Worm (Caenorhabditis elegans) whole organism, early embryonic: ENCODE measurements around the gene srv-14.

ENCODE experiments used
- B0310.2 ChIP-seq: sonication (generic microtip); optimal IDR thresholded peaks from 2 replicates; lab custom pipeline; 2016; ENCODE audit warnings: mild to moderate bottlenecking, missing genetic modification characterization, missing compliant biosample characterization
- F13C5.2 ChIP-seq: sonication (generic microtip); optimal IDR thresholded peaks from 2 replicates; lab custom pipeline; 2017; ENCODE audit warnings: mild to moderate bottlenecking, missing genetic modification characterization, inconsistent platforms, missing compliant biosample characterization
- aly-1 ChIP-seq: sonication (generic microtip); optimal IDR thresholded peaks from 2 replicates; lab custom pipeline; 2016; ENCODE audit warnings: missing genetic modification characterization, missing compliant biosample characterization
- ama-1 ChIP-seq: fragments of 150-350 bp; optimal IDR thresholded peaks from 2 replicates; lab custom pipeline; 2014
- ceh-13 ChIP-seq: fragments of 200-800 bp; sonication (Bioruptor generic); optimal IDR thresholded peaks from 2 replicates; lab custom pipeline; 2018; ENCODE audit warnings: mild to moderate bottlenecking, missing genetic modification characterization, missing compliant biosample characterization
- ceh-36 ChIP-seq: sonication (generic microtip); optimal IDR thresholded peaks from 2 replicates; lab custom pipeline; 2016; ENCODE audit warnings: missing genetic modification characterization, inconsistent platforms, missing compliant biosample characterization
- ets-7 ChIP-seq: sonication (generic microtip); optimal IDR thresholded peaks from 2 replicates; lab custom pipeline; 2016; ENCODE audit warnings: missing genotype, missing genetic modification characterization, missing compliant biosample characterization
- flt-1 ChIP-seq: fragments of 200-800 bp; sonication (Bioruptor generic); IDR thresholded peaks from 2 replicates; pipeline ENCODE4 v1.3.6; 2022; ENCODE audit warnings: missing genetic modification characterization, missing compliant biosample characterization
- hmbx-1 ChIP-seq: sonication (generic microtip); optimal IDR thresholded peaks from 2 replicates; lab custom pipeline; 2016; ENCODE audit warnings: mild to moderate bottlenecking, missing genetic modification characterization, missing compliant biosample characterization
- hmg-4 ChIP-seq: fragments of 200-800 bp; sonication (Bioruptor generic); optimal IDR thresholded peaks from 2 replicates; lab custom pipeline; 2018; ENCODE audit warnings: mild to moderate bottlenecking, missing genetic modification characterization, missing compliant biosample characterization
- hnd-1 ChIP-seq: sonication (generic microtip); optimal IDR thresholded peaks from 2 replicates; lab custom pipeline; 2016; ENCODE audit warnings: missing genetic modification characterization, missing compliant biosample characterization
- pes-1 ChIP-seq: fragments of 200-800 bp; sonication (Bioruptor generic); IDR thresholded peaks from 2 replicates; pipeline ENCODE4 v1.3.6; 2022; ENCODE audit warnings: missing genetic modification reagents, missing genetic modification characterization, missing compliant biosample characterization
- scrt-1 ChIP-seq: fragments of 200-800 bp; sonication (Bioruptor generic); IDR thresholded peaks from 2 replicates; pipeline ENCODE4 v1.3.6; 2022; ENCODE audit warnings: missing genetic modification characterization, missing compliant biosample characterization
- sea-1 ChIP-seq: fragments of 200-800 bp; sonication (Bioruptor generic); conservative IDR thresholded peaks from 2 replicates; pipeline ENCODE4 v1.3.6; 2022; ENCODE audit warnings: missing genetic modification characterization, missing compliant biosample characterization
- tbx-11 ChIP-seq: fragments of 200-800 bp; sonication (Bioruptor generic); IDR thresholded peaks from 2 replicates; pipeline ENCODE4 v1.3.6; 2022; ENCODE audit warnings: missing genetic modification characterization, missing compliant biosample characterization
- tbx-37 ChIP-seq: fragments of 200-800 bp; sonication (Bioruptor generic); conservative IDR thresholded peaks from 2 replicates; pipeline ENCODE4 v1.3.6; 2022; ENCODE audit warnings: missing genetic modification reagents, missing genetic modification characterization, missing compliant biosample characterization
- tra-4 ChIP-seq: sonication (generic microtip); optimal IDR thresholded peaks from 2 replicates; lab custom pipeline; 2017; ENCODE audit warnings: missing genetic modification characterization, missing compliant biosample characterization

Gene srv-14

DNA sequence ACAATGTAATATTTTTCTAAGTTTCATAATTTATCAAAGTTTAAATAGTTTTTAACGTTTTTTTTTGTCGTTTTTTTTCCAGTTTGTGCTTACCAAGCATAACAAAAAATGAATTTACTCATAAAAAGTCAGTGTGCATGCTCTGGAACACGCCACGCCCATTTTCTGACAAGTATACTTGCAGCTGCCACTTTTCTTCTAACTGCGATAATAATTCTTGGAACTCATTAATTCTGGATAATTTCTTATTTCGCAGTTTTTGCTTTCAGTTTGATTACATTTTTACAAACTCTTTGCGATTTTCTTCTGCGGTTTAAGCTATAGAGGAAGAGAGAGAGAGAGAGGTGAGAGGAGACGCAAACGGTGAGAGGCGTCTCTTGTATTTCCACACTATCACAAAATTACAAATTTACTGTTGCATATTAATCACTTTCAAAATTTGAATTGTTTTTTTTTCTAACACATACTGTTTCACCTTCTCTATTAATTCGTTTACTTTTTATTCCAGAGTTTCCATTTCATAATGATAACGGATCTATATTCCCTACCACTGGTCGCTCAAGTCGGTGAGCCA lies 12.1 kb upstream of the srv-14 start, which contains the start of gene srv-15:
Gene srv-15 (plus strand): TSS at position 524 of the 574 bp plus-strand sequence.
- TF ChIP-seq hnd-1 (tag; lab: Kevin White, UChicago), result no peak
- TF ChIP-seq tra-4 (tag; lab: Kevin White, UChicago), result no peak
- no peak for TF ChIP-seq scrt-1
- no peak for TF ChIP-seq hmbx-1 (tag; lab: Kevin White, UChicago)
- no peak for TF ChIP-seq ceh-36 (tag; lab: Kevin White, UChicago)
- no peak for TF ChIP-seq F13C5.2
- TF ChIP-seq flt-1 (GFP tag; lab: Robert Waterston, UW), result no peak
- no peak for TF ChIP-seq ets-7 (tag; lab: Kevin White, UChicago)
- no peak for TF ChIP-seq hmg-4 (GFP tag; lab: Kevin White, UChicago)
- TF ChIP-seq pes-1 (GFP tag; lab: Robert Waterston, UW), result no peak
- TF ChIP-seq ceh-13 (GFP tag; lab: Kevin White, UChicago), result no peak
- TF ChIP-seq tbx-11 (GFP tag; lab: Robert Waterston, UW), result no peak
- no peak for TF ChIP-seq B0310.2 (tag; lab: Kevin White, UChicago)
- no peak for TF ChIP-seq sea-1 (GFP tag; lab: Robert Waterston, UW)

DNA sequence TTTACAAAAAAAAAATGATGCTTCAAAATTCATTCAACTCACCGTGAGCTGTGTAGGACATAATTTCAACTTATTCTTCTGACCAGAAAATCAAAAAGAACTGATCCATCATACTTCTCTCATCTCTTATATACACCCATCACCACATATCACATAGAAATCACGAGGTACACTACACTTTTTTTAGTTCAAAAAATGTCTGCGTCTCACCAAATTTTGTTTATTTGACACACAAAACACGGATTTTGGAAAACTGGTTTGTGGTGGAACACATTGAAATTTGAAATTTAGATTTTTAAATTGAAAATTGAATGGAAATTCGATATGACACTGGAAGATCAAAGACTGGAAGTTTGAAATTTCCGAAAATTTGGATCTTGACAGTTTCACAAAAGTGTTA lies 7.1 kb upstream of the srv-14 start, which contains the start of gene Y105C5B.5:
Gene Y105C5B.5 (minus strand): TSS at position 103 of the 400 bp plus-strand sequence.
- TF ChIP-seq sea-1 (GFP tag; lab: Robert Waterston, UW) (no peak), ceh-13 (GFP tag; lab: Kevin White, UChicago) (no peak), pes-1 (GFP tag; lab: Robert Waterston, UW) (no peak), ceh-36 (tag; lab: Kevin White, UChicago) (no peak), scrt-1 (no peak), F13C5.2 (no peak), B0310.2 (tag; lab: Kevin White, UChicago) (no peak), tra-4 (tag; lab: Kevin White, UChicago) (no peak), aly-1 (tag; lab: Kevin White, UChicago) (no peak), flt-1 (GFP tag; lab: Robert Waterston, UW) (no peak), tbx-37 (GFP tag; lab: Robert Waterston, UW) (no peak), hnd-1 (tag; lab: Kevin White, UChicago) (no peak), tbx-11 (GFP tag; lab: Robert Waterston, UW) (no peak), hmbx-1 (tag; lab: Kevin White, UChicago) (no peak), ets-7 (tag; lab: Kevin White, UChicago) (no peak), ama-1 (lab: Kevin White, UChicago) (no peak), hmg-4 (GFP tag; lab: Kevin White, UChicago) (no peak)

DNA sequence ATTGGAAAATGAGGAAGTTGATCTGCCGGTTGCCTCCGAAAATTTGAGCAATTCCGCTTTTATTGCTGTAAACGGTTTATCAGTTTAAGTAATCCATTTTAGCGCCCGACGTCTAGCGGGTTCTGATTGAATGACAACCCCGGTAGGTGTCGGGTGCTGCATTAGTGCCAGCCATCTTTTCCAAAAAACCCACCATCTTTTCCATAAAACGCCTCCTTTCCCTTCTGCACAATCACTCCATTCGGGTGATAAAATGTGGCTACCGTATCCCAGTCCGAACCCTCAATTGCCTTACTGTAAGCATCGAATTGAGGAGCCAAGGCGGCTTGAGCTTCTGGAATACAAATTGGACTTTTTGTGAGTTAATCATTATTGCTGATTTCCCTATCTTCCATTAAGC lies 6.1 kb upstream of the srv-14 start:
- no peak for TF ChIP-seq hmbx-1 (tag; lab: Kevin White, UChicago)
- no peak for TF ChIP-seq hmg-4 (GFP tag; lab: Kevin White, UChicago)
- no peak for TF ChIP-seq ceh-36 (tag; lab: Kevin White, UChicago)
- TF ChIP-seq hnd-1 (tag; lab: Kevin White, UChicago), result no peak
- no peak for TF ChIP-seq aly-1 (tag; lab: Kevin White, UChicago)
- TF ChIP-seq F13C5.2, result no peak
- no peak for TF ChIP-seq tbx-11 (GFP tag; lab: Robert Waterston, UW)
- no peak for TF ChIP-seq scrt-1
- TF ChIP-seq ets-7 (tag; lab: Kevin White, UChicago), result no peak
- no peak for TF ChIP-seq tra-4 (tag; lab: Kevin White, UChicago)
- TF ChIP-seq B0310.2 (tag; lab: Kevin White, UChicago), result no peak
- no peak for TF ChIP-seq pes-1 (GFP tag; lab: Robert Waterston, UW)
- TF ChIP-seq sea-1 (GFP tag; lab: Robert Waterston, UW), result no peak
- TF ChIP-seq ceh-13 (GFP tag; lab: Kevin White, UChicago), result no peak
- TF ChIP-seq flt-1 (GFP tag; lab: Robert Waterston, UW), result no peak

DNA sequence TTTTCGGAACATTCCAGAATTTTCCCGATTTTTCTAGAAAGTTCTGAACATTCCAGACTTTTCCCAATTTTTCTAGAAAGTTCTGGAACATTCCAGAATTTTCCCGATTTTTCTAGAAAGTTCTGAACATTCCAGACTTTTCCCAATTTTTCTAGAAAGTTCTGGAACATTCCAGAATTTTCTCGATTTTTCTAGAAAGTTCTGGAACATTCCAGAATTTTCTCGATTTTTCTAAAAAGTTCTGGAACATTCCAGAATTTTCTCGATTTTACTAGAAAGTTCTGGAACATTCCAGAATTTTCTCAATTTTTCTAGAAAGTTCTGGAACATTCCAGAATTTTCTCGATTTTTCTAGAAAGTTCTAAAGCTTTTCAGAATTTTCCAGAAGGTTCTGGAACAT lies 1.8 kb upstream of the srv-14 start:
- TF ChIP-seq pes-1 (GFP tag; lab: Robert Waterston, UW) (peak; percentile 93), flt-1 (GFP tag; lab: Robert Waterston, UW) (peak; percentile 93), tbx-37 (GFP tag; lab: Robert Waterston, UW) (peak; percentile 76)

DNA sequence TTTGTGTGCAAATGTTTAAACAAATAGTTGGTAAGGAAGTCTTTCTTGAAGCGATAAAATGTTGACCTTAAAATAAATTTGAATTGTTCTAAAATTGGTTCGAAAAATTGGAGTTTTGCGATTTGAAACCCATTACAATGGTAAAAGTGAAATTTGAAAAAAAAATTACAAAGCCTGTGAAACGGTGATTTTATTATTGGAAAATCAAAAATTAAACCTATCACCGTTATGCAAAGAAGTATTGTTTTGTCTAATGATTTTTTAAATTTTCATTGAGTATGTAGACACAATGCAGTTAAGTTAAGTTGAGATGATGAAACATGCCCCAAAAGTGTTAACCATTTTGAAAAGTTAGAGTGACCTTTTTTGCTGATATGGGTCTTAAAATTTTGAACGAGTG lies 786 bp upstream of the srv-14 start:
- TF ChIP-seq tra-4 (tag; lab: Kevin White, UChicago) (no peak), tbx-11 (GFP tag; lab: Robert Waterston, UW) (no peak), ama-1 (lab: Kevin White, UChicago) (no peak), hnd-1 (tag; lab: Kevin White, UChicago) (no peak), ceh-36 (tag; lab: Kevin White, UChicago) (no peak), F13C5.2 (no peak), aly-1 (tag; lab: Kevin White, UChicago) (no peak), B0310.2 (tag; lab: Kevin White, UChicago) (no peak)

DNA sequence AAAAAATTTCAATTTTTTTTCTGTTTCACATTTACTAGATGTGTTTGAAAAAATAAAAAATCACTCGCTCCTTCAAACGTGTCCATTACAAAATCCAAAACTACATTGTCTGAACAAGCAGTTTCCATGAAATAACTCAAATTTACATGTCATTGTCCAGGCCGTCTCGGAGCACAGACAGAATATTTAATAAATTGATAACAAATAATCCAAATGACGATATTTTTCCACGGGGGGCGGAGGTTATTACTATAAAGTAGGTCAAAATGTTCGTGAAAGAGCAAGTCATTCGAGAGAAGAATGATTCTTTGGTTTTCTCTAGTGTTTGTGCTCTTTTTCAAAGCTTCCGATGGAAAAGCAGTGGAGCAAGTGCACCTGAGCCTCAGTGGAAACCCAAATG lies 10.1 kb downstream of the srv-14 start, which contains the start of gene Y105C5B.3:
Gene Y105C5B.3 (plus strand): TSS at position 301 of the 400 bp plus-strand sequence.
- TF ChIP-seq flt-1 (GFP tag; lab: Robert Waterston, UW) (no peak), F13C5.2 (no peak), B0310.2 (tag; lab: Kevin White, UChicago) (no peak), ets-7 (tag; lab: Kevin White, UChicago) (no peak), aly-1 (tag; lab: Kevin White, UChicago) (no peak), tbx-11 (GFP tag; lab: Robert Waterston, UW) (no peak), ceh-36 (tag; lab: Kevin White, UChicago) (no peak), ceh-13 (GFP tag; lab: Kevin White, UChicago) (no peak), tra-4 (tag; lab: Kevin White, UChicago) (no peak), sea-1 (GFP tag; lab: Robert Waterston, UW) (no peak), tbx-37 (GFP tag; lab: Robert Waterston, UW) (no peak), pes-1 (GFP tag; lab: Robert Waterston, UW) (no peak)

DNA sequence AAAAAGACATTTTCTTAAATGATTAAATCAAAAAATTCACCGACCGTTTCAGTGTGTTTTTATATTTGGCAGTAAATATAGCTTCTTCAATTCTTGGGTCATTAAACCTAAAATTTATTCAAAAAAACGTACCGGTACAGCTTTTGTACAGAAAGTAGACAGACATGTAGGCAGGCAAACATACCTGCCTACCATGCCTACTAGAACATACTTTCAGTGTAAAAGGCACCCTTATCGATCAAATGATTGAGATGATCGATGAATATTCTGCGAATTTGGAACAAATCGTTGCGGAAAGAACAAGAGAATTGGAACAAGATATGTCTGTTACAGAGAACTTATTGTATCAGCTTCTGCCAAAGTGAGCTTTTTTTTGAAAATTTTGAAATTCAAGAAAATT lies 13.9 kb downstream of the srv-14 start:
- no peak for TF ChIP-seq tra-4 (tag; lab: Kevin White, UChicago)
- no peak for TF ChIP-seq tbx-11 (GFP tag; lab: Robert Waterston, UW)
- no peak for TF ChIP-seq ceh-36 (tag; lab: Kevin White, UChicago)
- TF ChIP-seq scrt-1, result no peak
- no peak for TF ChIP-seq sea-1 (GFP tag; lab: Robert Waterston, UW)
- no peak for TF ChIP-seq flt-1 (GFP tag; lab: Robert Waterston, UW)
- no peak for TF ChIP-seq tbx-37 (GFP tag; lab: Robert Waterston, UW)
- TF ChIP-seq ceh-13 (GFP tag; lab: Kevin White, UChicago), result no peak
- no peak for TF ChIP-seq pes-1 (GFP tag; lab: Robert Waterston, UW)
- no peak for TF ChIP-seq hnd-1 (tag; lab: Kevin White, UChicago)
